Fruit fly (Drosophila melanogaster): Measurements from ENCODE around the gene dpr19.
A peak's percentile ranks its signal among the peaks of the same experiment; 100 is the strongest.

The dpr19 gene

DNA sequence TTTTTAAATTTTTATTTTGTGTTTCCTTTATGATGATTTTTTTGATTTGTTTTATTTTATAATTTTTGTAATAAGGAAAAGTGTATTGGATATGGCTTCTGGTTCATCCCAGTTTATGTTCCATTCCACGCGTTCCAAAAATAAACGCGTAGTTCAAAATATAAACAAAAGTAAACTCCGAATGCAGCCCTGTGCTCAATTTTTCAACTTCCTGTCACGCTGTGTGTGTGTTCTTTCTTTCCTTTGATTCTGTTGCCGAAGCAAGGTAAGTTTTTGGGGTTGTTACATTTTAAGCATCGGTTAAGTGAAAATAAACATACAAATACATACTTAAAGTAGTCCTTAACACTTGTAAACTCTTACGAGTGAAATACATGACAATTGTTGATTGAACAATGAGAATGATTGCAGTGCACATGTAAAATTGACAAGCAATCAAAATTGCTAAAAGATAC is 32.2 kb downstream of the dpr19 start, which contains the start of the genes Ip259 and RpS27A (continued):
- TF ChIP-seq lmd (GFP tag; IDR thresholded peaks at IDR 0.05) = peak; percentile 57
- TF ChIP-seq tap (tag; optimal IDR thresholded peaks at IDR 0.05) = peak; percentile 66
- TF ChIP-seq twi (tag; optimal IDR thresholded peaks at IDR 0.05) = peak; percentile 46
- TF ChIP-seq Atf6 (GFP tag; IDR thresholded peaks at IDR 0.05) = peak; percentile 66
- peak; percentile 80 for TF ChIP-seq CG17912 (GFP tag; optimal IDR thresholded peaks at IDR 0.05)
- no peak for TF ChIP-seq Sin3A (optimal IDR thresholded peaks at IDR 0.05)
- TF ChIP-seq Med (GFP tag) = peak; percentile 97
- TF ChIP-seq wor (GFP tag; IDR thresholded peaks at IDR 0.05) = no peak
- peak; percentile 83; the same call in 2 of the 3 replicates for TF ChIP-seq gce (GFP tag; IDR thresholded peaks at IDR 0.05)
- peak; percentile 29 for TF ChIP-seq CG9797 (GFP tag; optimal IDR thresholded peaks at IDR 0.05)
- TF ChIP-seq danr (GFP tag; IDR thresholded peaks at IDR 0.05) = peak; percentile 40; the same call in 1 of the 2 replicates
- TF ChIP-seq stc (GFP tag; IDR thresholded peaks at IDR 0.05) = peak; percentile 75
- TF ChIP-seq Lpt (GFP tag; optimal IDR thresholded peaks at IDR 0.05) = no peak
- TF ChIP-seq CG1233 (GFP tag; optimal IDR thresholded peaks at IDR 0.05) = peak; percentile 89
- TF ChIP-seq CG10565 (GFP tag; optimal IDR thresholded peaks at IDR 0.05) = no peak
- no peak for TF ChIP-seq klu (GFP tag; IDR thresholded peaks at IDR 0.05)
- TF ChIP-seq Spps (tag; optimal IDR thresholded peaks at IDR 0.05) = peak; percentile 21
- no peak for TF ChIP-seq CG13894 (tag; optimal IDR thresholded peaks at IDR 0.05)
- no peak for TF ChIP-seq exex (tag; optimal IDR thresholded peaks at IDR 0.05)
- TF ChIP-seq CG17359 (tag; optimal IDR thresholded peaks at IDR 0.05) = peak; percentile 75
- TF ChIP-seq crc (GFP tag; optimal IDR thresholded peaks at IDR 0.05) = peak; percentile 56
- no peak for TF ChIP-seq jing (GFP tag; optimal IDR thresholded peaks at IDR 0.05)
- TF ChIP-seq CG9817 (tag; optimal IDR thresholded peaks at IDR 0.05) = peak; percentile 70
- no peak for TF ChIP-seq CG1832 (GFP tag; optimal IDR thresholded peaks at IDR 0.05)
- TF ChIP-seq chm (GFP tag; IDR thresholded peaks at IDR 0.05) = peak; percentile 86; the same call in 1 of the 2 replicates
- TF ChIP-seq Scr (GFP tag; IDR thresholded peaks at IDR 0.05; ENCODE audit: partially characterized antibody) = no peak
- TF ChIP-seq ap (GFP tag; IDR thresholded peaks at IDR 0.05) = no peak; the same call in 1 of the 2 replicates
- peak; percentile 92 for TF ChIP-seq CG15514 (GFP tag; optimal IDR thresholded peaks at IDR 0.05)
- no peak for TF ChIP-seq zen2 (GFP tag; IDR thresholded peaks at IDR 0.05; ENCODE audit: partially characterized antibody)
- peak; percentile 73 for TF ChIP-seq CG14710 (tag; optimal IDR thresholded peaks at IDR 0.05)
- no peak; the same call in 2 of the 3 replicates for TF ChIP-seq Opbp (GFP tag; IDR thresholded peaks at IDR 0.05; ENCODE audit: partially characterized antibody)
- TF ChIP-seq CkIIα-i1 (GFP tag; IDR thresholded peaks at IDR 0.05) = no peak
- peak; percentile 79 for TF ChIP-seq mirr (GFP tag; optimal IDR thresholded peaks at IDR 0.05)
- TF ChIP-seq CG30431 (GFP tag; optimal IDR thresholded peaks at IDR 0.05) = peak; percentile 69
- TF ChIP-seq gcm2 (GFP tag; optimal IDR thresholded peaks at IDR 0.05) = peak; percentile 10
- TF ChIP-seq Myb (GFP tag; optimal IDR thresholded peaks at IDR 0.05) = peak; percentile 42
- peak; percentile 41; the same call in 1 of the 2 replicates for TF ChIP-seq CG10959 (GFP tag; IDR thresholded peaks at IDR 0.05)
- peak; percentile 61 for TF ChIP-seq BtbVII (GFP tag; optimal IDR thresholded peaks at IDR 0.05)
- peak; percentile 42 for TF ChIP-seq CG15696 (tag; optimal IDR thresholded peaks at IDR 0.05)
- TF ChIP-seq CG13287 (GFP tag; IDR thresholded peaks at IDR 0.05; ENCODE audit: partially characterized antibody) = no peak; the same call in 1 of the 2 replicates
- TF ChIP-seq sna (GFP tag; IDR thresholded peaks at IDR 0.05; ENCODE audit: partially characterized antibody) = no peak
- peak; percentile 58 for TF ChIP-seq Nf-YB (GFP tag; optimal IDR thresholded peaks at IDR 0.05)
- 0 out of 2 replicates have a peak, but pooled peaks have one; percentile 59 for TF ChIP-seq rib (GFP tag; IDR thresholded peaks at IDR 0.05)
- peak; percentile 96 for TF ChIP-seq dm (GFP tag; optimal IDR thresholded peaks at IDR 0.05)
- no peak for TF ChIP-seq CG4282 (GFP tag; optimal IDR thresholded peaks at IDR 0.05)
- TF ChIP-seq nmo (GFP tag; optimal IDR thresholded peaks at IDR 0.05) = peak; percentile 81
- TF ChIP-seq bsh (GFP tag; optimal IDR thresholded peaks at IDR 0.05) = peak in 1 of 2 experiments; percentile 61
- no peak for TF ChIP-seq nerfin-2 (GFP tag; IDR thresholded peaks at IDR 0.05; ENCODE audit: partially characterized antibody)
- no peak for TF ChIP-seq mld (GFP tag; IDR thresholded peaks at IDR 0.05; ENCODE audit: partially characterized antibody)
- no peak for TF ChIP-seq gcm (GFP tag; optimal IDR thresholded peaks at IDR 0.05)
